Fruit fly (Drosophila melanogaster) whole organism, wandering third instar larva: ENCODE data around the gene Cpr65Ay.

Experiments used
- Abd-B ChIP-seq: fragments of >200 bp; optimal IDR thresholded peaks from 2 replicates; lab custom pipeline; 2017; ENCODE audit warnings: missing biosample characterization, missing genetic modification characterization
- CG9705 ChIP-seq: fragments of 200-800 bp; sonication (Bioruptor generic); optimal IDR thresholded peaks from 2 replicates; lab custom pipeline; 2018; ENCODE audit warnings: missing biosample characterization, mild to moderate bottlenecking, missing genetic modification characterization
- CrebA ChIP-seq: fragments of 200-800 bp; sonication (Bioruptor generic); optimal IDR thresholded peaks from 2 replicates; lab custom pipeline; 2016; ENCODE audit warnings: missing biosample characterization, mild to moderate bottlenecking, missing genetic modification characterization, borderline replicate concordance
- Dfd ChIP-seq: fragments of >200 bp; optimal IDR thresholded peaks from 2 replicates; lab custom pipeline; 2017; ENCODE audit warnings: missing biosample characterization, missing genetic modification characterization
- Dif ChIP-seq: fragments of 200-275, 200-300 bp; sonication (Bioruptor generic); optimal IDR thresholded peaks from 2 replicates; lab custom pipeline; 2018; ENCODE audit warnings: missing biosample characterization, missing genetic modification characterization; ENCODE audit not compliant: partially characterized antibody
- GATAd ChIP-seq: sonication (Bioruptor generic); optimal IDR thresholded peaks from 2 replicates; lab custom pipeline; 2016; ENCODE audit warnings: missing biosample characterization, missing genetic modification characterization
- HLH106 ChIP-seq: fragments of 200-800 bp; optimal IDR thresholded peaks from 3 replicates; lab custom pipeline; 2019; ENCODE audit warnings: missing biosample characterization, mild to moderate bottlenecking, missing genetic modification characterization, moderate library complexity
- Hnf4 ChIP-seq: fragments of 200-800 bp; sonication (Bioruptor generic); optimal IDR thresholded peaks from 2 replicates; lab custom pipeline; 2016; ENCODE audit warnings: missing biosample characterization, mild to moderate bottlenecking, missing genetic modification characterization
- Hr78 ChIP-seq: fragments of >200 bp; optimal IDR thresholded peaks from 2 replicates; lab custom pipeline; 2017; ENCODE audit warnings: missing biosample characterization, missing genetic modification characterization
- Hr83 ChIP-seq: fragments of 200-300 bp; sonication (Bioruptor generic); optimal IDR thresholded peaks from 2 replicates; lab custom pipeline; 2016; ENCODE audit warnings: missing biosample characterization, mild to moderate bottlenecking, missing genetic modification characterization, moderate library complexity; ENCODE audit not compliant: poor library complexity, severe bottlenecking
- Jra ChIP-seq: sonication (Bioruptor generic); optimal IDR thresholded peaks from 2 replicates; lab custom pipeline; 2016; ENCODE audit warnings: missing biosample characterization, missing genetic modification characterization
- Myc ChIP-seq: fragments of >200 bp; optimal IDR thresholded peaks from 2 replicates; lab custom pipeline; 2017
- N ChIP-seq: fragments of >200 bp; optimal IDR thresholded peaks from 2 replicates; lab custom pipeline; 2018; ENCODE audit warnings: missing biosample characterization, missing external identifiers, missing genetic modification characterization
- OdsH ChIP-seq: fragments of 200-800 bp; sonication (Bioruptor generic); optimal IDR thresholded peaks from 2 replicates; lab custom pipeline; 2016; ENCODE audit warnings: missing biosample characterization, mild to moderate bottlenecking, missing genetic modification characterization
- Sp1 ChIP-seq: fragments of 200-800 bp; sonication (Bioruptor generic); optimal IDR thresholded peaks from 3 replicates; lab custom pipeline; 2019; ENCODE audit warnings: missing biosample characterization, mild to moderate bottlenecking, missing genetic modification characterization, moderate library complexity
- Vsx2 ChIP-seq: fragments of 200-300, 225-300 bp; sonication (Bioruptor generic); optimal IDR thresholded peaks from 2 replicates; lab custom pipeline; 2018; ENCODE audit warnings: missing biosample characterization, missing genetic modification characterization; ENCODE audit not compliant: partially characterized antibody
- br ChIP-seq: fragments of 200-800 bp; sonication (Bioruptor generic); optimal IDR thresholded peaks from 2 replicates; lab custom pipeline; 2016; ENCODE audit warnings: missing biosample characterization, missing genetic modification characterization
- dl ChIP-seq, 2 experiments: fragments of 175-275, 200-275 bp in 1 of 2; fragments of 200-275 bp in 1 of 2; sonication (Bioruptor generic); optimal IDR thresholded peaks; lab custom pipeline; 2018; ENCODE audit warnings: mild to moderate bottlenecking in 2 of 2, missing biosample characterization in 2 of 2, missing genetic modification characterization in 2 of 2, moderate library complexity in 2 of 2; ENCODE audit not compliant: partially characterized antibody in 2 of 2, insufficient read depth in 1 of 2
- dmrt93B ChIP-seq: fragments of 200-800 bp; sonication (Bioruptor generic); optimal IDR thresholded peaks from 2 replicates; lab custom pipeline; 2018; ENCODE audit warnings: missing biosample characterization, mild to moderate bottlenecking, missing genetic modification characterization
- dsf ChIP-seq: sonication (Bioruptor generic); optimal IDR thresholded peaks from 2 replicates; lab custom pipeline; 2016; ENCODE audit warnings: missing biosample characterization, missing genetic modification characterization, borderline replicate concordance
- ey ChIP-seq: fragments of 200-800 bp; sonication (Bioruptor generic); optimal IDR thresholded peaks from 2 replicates; lab custom pipeline; 2016; ENCODE audit warnings: missing biosample characterization, missing genetic modification characterization
- fru ChIP-seq: fragments of 200-800 bp; sonication (Bioruptor generic); optimal IDR thresholded peaks from 3 replicates; lab custom pipeline; 2016; ENCODE audit warnings: missing biosample characterization, mild to moderate bottlenecking, missing genetic modification characterization
- h ChIP-seq: fragments of 200-800 bp; sonication (Bioruptor generic); optimal IDR thresholded peaks from 3 replicates; lab custom pipeline; 2016; ENCODE audit warnings: missing biosample characterization, mild to moderate bottlenecking, missing genetic modification characterization
- jim ChIP-seq: fragments of 175-275, 200-325 bp; sonication (Bioruptor generic); optimal IDR thresholded peaks from 2 replicates; lab custom pipeline; 2016; ENCODE audit warnings: missing biosample characterization, mild to moderate bottlenecking, missing genetic modification characterization
- lola ChIP-seq: fragments of >200 bp; optimal IDR thresholded peaks from 2 replicates; lab custom pipeline; 2017; ENCODE audit warnings: missing biosample characterization, missing genetic modification characterization
- pan ChIP-seq: fragments of >200 bp; optimal IDR thresholded peaks from 2 replicates; lab custom pipeline; 2017
- psq ChIP-seq: fragments of 200-800 bp; sonication (Bioruptor generic); optimal IDR thresholded peaks from 3 replicates; lab custom pipeline; 2017; ENCODE audit warnings: missing biosample characterization, mild to moderate bottlenecking, missing genetic modification characterization, moderate library complexity
- rgr ChIP-seq: fragments of 200-800 bp; sonication (Bioruptor generic); optimal IDR thresholded peaks from 3 replicates; lab custom pipeline; 2016; ENCODE audit warnings: missing biosample characterization, mild to moderate bottlenecking, missing genetic modification characterization
- sage ChIP-seq: fragments of 200-800 bp; sonication (Bioruptor generic); optimal IDR thresholded peaks from 2 replicates; lab custom pipeline; 2016; ENCODE audit warnings: missing biosample characterization, mild to moderate bottlenecking, missing genetic modification characterization
- tai ChIP-seq: sonication (Bioruptor generic); optimal IDR thresholded peaks from 2 replicates; lab custom pipeline; 2016; ENCODE audit warnings: missing biosample characterization, missing genetic modification characterization
- usp ChIP-seq: fragments of >200 bp; optimal IDR thresholded peaks from 2 replicates; lab custom pipeline; 2017; ENCODE audit warnings: missing biosample characterization, missing genetic modification characterization

Gene Cpr65Ay

dm6 chr3L:6111458-6111857, 47.0 kb downstream of the Cpr65Ay start:
- TF ChIP-seq jim (no peak), sage (GFP tag; lab: Kevin White, UChicago) (no peak), GATAd (GFP tag; lab: Kevin White, UChicago) (no peak), br (no peak), Myc (no peak), Sp1 (GFP tag; lab: Kevin White, UChicago) (no peak), h (GFP tag; lab: Kevin White, UChicago) (no peak), pan (lab: Kevin White, UChicago) (no peak), Hnf4 (GFP tag; lab: Kevin White, UChicago) (no peak), Hr78 (GFP tag; lab: Kevin White, UChicago) (no peak), CG9705 (GFP tag; lab: Kevin White, UChicago) (no peak), tai (GFP tag; lab: Kevin White, UChicago) (no peak), psq (GFP tag; lab: Kevin White, UChicago) (no peak), Vsx2 (GFP tag; lab: Kevin White, UChicago) (no peak), HLH106 (no peak), Dif (GFP tag; lab: Kevin White, UChicago) (no peak), Abd-B (GFP tag; lab: Kevin White, UChicago) (no peak), OdsH (GFP tag; lab: Kevin White, UChicago) (no peak), lola (no peak), rgr (GFP tag; lab: Kevin White, UChicago) (no peak)

dm6 chr3L:6110673-6111449, 47.6 kb downstream of the Cpr65Ay start:
- TF ChIP-seq OdsH (GFP tag; lab: Kevin White, UChicago) (no peak), ey (GFP tag; lab: Kevin White, UChicago) (no peak), Dfd (no peak), Sp1 (GFP tag; lab: Kevin White, UChicago) (no peak), Hr83 (GFP tag; lab: Kevin White, UChicago) (no peak), dmrt93B (GFP tag; lab: Kevin White, UChicago) (no peak), Jra (no peak), sage (GFP tag; lab: Kevin White, UChicago) (no peak), psq (GFP tag; lab: Kevin White, UChicago) (no peak), usp (GFP tag; lab: Kevin White, UChicago) (no peak), Vsx2 (GFP tag; lab: Kevin White, UChicago) (no peak), CrebA (GFP tag; lab: Kevin White, UChicago) (no peak), Hnf4 (GFP tag; lab: Kevin White, UChicago) (no peak), dsf (GFP tag; lab: Kevin White, UChicago) (no peak), lola (no peak), GATAd (GFP tag; lab: Kevin White, UChicago) (no peak), dl (GFP tag; optimal IDR thresholded peaks at IDR 0.05; lab: Kevin White, UChicago; ENCODE audit: insufficient read depth in 1 of 2, partially characterized antibody in 2 of 2) (no peak), fru (GFP tag; lab: Kevin White, UChicago) (no peak), rgr (GFP tag; lab: Kevin White, UChicago) (no peak)

dm6 chr3L:6108264-6109060, 50.0 kb downstream of the Cpr65Ay start:
- no peak for TF ChIP-seq N (GFP tag; lab: Kevin White, UChicago)
- no peak for TF ChIP-seq rgr (GFP tag; lab: Kevin White, UChicago)
- TF ChIP-seq tai (GFP tag; lab: Kevin White, UChicago), result no peak
